Fruit fly (Drosophila melanogaster) whole organism, embryonic: ENCODE results near the gene ph-d.
A peak's percentile ranks its signal among the peaks of the same experiment; 100 is the strongest.

ENCODE experiments used
- BEAF-32 ChIP-seq: fragments of 200-800 bp; sonication (Bioruptor generic); optimal IDR thresholded peaks from 3 replicates; lab custom pipeline; 2017; ENCODE audit warnings: missing biosample characterization, missing genetic modification characterization, mild to moderate bottlenecking, moderate library complexity, missing genetic modification reagents
- BtbVII ChIP-seq: fragments of 200-800 bp; sonication (Bioruptor generic); optimal IDR thresholded peaks from 3 replicates; lab custom pipeline; 2017; ENCODE audit warnings: missing biosample characterization, mild to moderate bottlenecking, missing genetic modification characterization
- CG10431 ChIP-seq: fragments of 200-800 bp; sonication (Bioruptor generic); optimal IDR thresholded peaks from 3 replicates; lab custom pipeline; 2018; ENCODE audit warnings: missing biosample characterization, mild to moderate bottlenecking, missing genetic modification characterization
- CG10959 ChIP-seq: fragments of 200-800 bp; sonication (Bioruptor generic); IDR thresholded peaks from 2 replicates; pipeline ENCODE4 v1.3.6; 2022; ENCODE audit warnings: missing biosample characterization, missing genetic modification characterization
- CG10979 ChIP-seq: fragments of 200-800 bp; sonication (Bioruptor generic); optimal IDR thresholded peaks from 2 replicates; lab custom pipeline; 2018; ENCODE audit warnings: missing biosample characterization, mild to moderate bottlenecking, missing genetic modification characterization, moderate library complexity
- CG11398 ChIP-seq: fragments of 200-800 bp; sonication (Bioruptor generic); optimal IDR thresholded peaks from 2 replicates; lab custom pipeline; 2016; ENCODE audit warnings: missing biosample characterization, missing genetic modification characterization
- CG12744 ChIP-seq: fragments of 200-800 bp; sonication (Bioruptor generic); optimal IDR thresholded peaks from 2 replicates; lab custom pipeline; 2016; ENCODE audit warnings: missing biosample characterization, missing genetic modification characterization
- CG14710 ChIP-seq: fragments of 200-800 bp; sonication (Bioruptor generic); optimal IDR thresholded peaks from 3 replicates; lab custom pipeline; 2019; ENCODE audit warnings: missing biosample characterization, mild to moderate bottlenecking, missing genetic modification characterization, moderate library complexity
- CG14965 ChIP-seq: fragments of 200-800 bp; sonication (Bioruptor generic); optimal IDR thresholded peaks from 2 replicates; lab custom pipeline; 2016; ENCODE audit warnings: missing biosample characterization, missing genetic modification characterization, borderline replicate concordance
- CG15269 ChIP-seq: fragments of 200-800 bp; sonication (Bioruptor generic); optimal IDR thresholded peaks from 2 replicates; lab custom pipeline; 2018; ENCODE audit warnings: missing biosample characterization, mild to moderate bottlenecking, missing genetic modification characterization, moderate library complexity
- CG16813 ChIP-seq: fragments of 200-800 bp; sonication (Bioruptor generic); IDR thresholded peaks from 3 replicates; pipeline ENCODE4 v1.3.6; 2022; ENCODE audit warnings: missing biosample characterization, missing genetic modification characterization; ENCODE audit not compliant: partially characterized antibody
- CG30403 ChIP-seq: fragments of 200-800 bp; sonication (Bioruptor generic); optimal IDR thresholded peaks from 3 replicates; lab custom pipeline; 2016; ENCODE audit warnings: missing biosample characterization, missing genetic modification characterization
- CG33213 ChIP-seq: fragments of 200-800 bp; sonication (Bioruptor generic); optimal IDR thresholded peaks from 3 replicates; lab custom pipeline; 2016; ENCODE audit warnings: missing biosample characterization, missing genetic modification characterization
- CG34376 ChIP-seq: fragments of 200-800 bp; sonication (Bioruptor generic); optimal IDR thresholded peaks from 2 replicates; lab custom pipeline; 2018; ENCODE audit warnings: missing biosample characterization, mild to moderate bottlenecking, missing genetic modification characterization
- CG4328 ChIP-seq: fragments of 200-800 bp; sonication (Bioruptor generic); optimal IDR thresholded peaks from 3 replicates; lab custom pipeline; 2017; ENCODE audit warnings: missing biosample characterization, missing genetic modification reagents, missing genetic modification characterization
- CG43689 ChIP-seq: fragments of 200-800 bp; sonication (Bioruptor generic); IDR thresholded peaks from 2 replicates; pipeline ENCODE4 v1.3.6; 2022; ENCODE audit warnings: missing biosample characterization, missing genetic modification characterization
- CG5180 ChIP-seq: fragments of 200-800 bp; sonication (Bioruptor generic); optimal IDR thresholded peaks from 3 replicates; lab custom pipeline; 2017; ENCODE audit warnings: missing biosample characterization, missing genetic modification characterization, mild to moderate bottlenecking, moderate library complexity, missing genetic modification reagents
- CG6254 ChIP-seq: fragments of 200-800 bp; sonication (Bioruptor generic); optimal IDR thresholded peaks from 3 replicates; lab custom pipeline; 2017; ENCODE audit warnings: mild to moderate bottlenecking, missing biosample characterization, missing genetic modification reagents, missing genetic modification characterization
- CG7556 ChIP-seq: fragments of 200-800 bp; sonication (Bioruptor generic); optimal IDR thresholded peaks from 2 replicates; lab custom pipeline; 2017; ENCODE audit warnings: missing biosample characterization, mild to moderate bottlenecking, missing genetic modification characterization
- CG7928 ChIP-seq: fragments of 200-800 bp; sonication (Bioruptor generic); optimal IDR thresholded peaks from 2 replicates; lab custom pipeline; 2017; ENCODE audit warnings: missing biosample characterization, mild to moderate bottlenecking, missing genetic modification characterization
- CkIIα-i1 ChIP-seq: fragments of 200-800 bp; sonication (Bioruptor generic); IDR thresholded peaks from 2 replicates; pipeline ENCODE4 v1.3.6; 2022; ENCODE audit warnings: missing biosample characterization, missing genetic modification characterization
- Dfd ChIP-seq, 2 experiments: fragments of >200 bp; optimal IDR thresholded peaks; 2 replicates each; lab custom pipeline; 2017; ENCODE audit warnings: missing biosample characterization in 2 of 2, missing genetic modification characterization in 2 of 2
- Elba2 ChIP-seq: fragments of 200-800 bp; sonication (Bioruptor generic); optimal IDR thresholded peaks from 3 replicates; lab custom pipeline; 2016; ENCODE audit warnings: missing biosample characterization, missing genetic modification characterization
- Fer2 ChIP-seq: fragments of 200-800 bp; sonication (Bioruptor generic); optimal IDR thresholded peaks from 2 replicates; lab custom pipeline; 2018; ENCODE audit warnings: missing biosample characterization, mild to moderate bottlenecking, missing genetic modification characterization, moderate library complexity
- Gug ChIP-seq: fragments of 200-800 bp; sonication (Bioruptor generic); IDR thresholded peaks from 4 replicates; pipeline ENCODE4 v1.3.6; 2022; ENCODE audit warnings: missing biosample characterization, missing genetic modification characterization
- H2.0 ChIP-seq: fragments of 200-800 bp; sonication (Bioruptor generic); IDR thresholded peaks from 2 replicates; pipeline ENCODE4 v1.3.6; 2022; ENCODE audit warnings: missing biosample characterization, missing genetic modification characterization
- HHEX ChIP-seq: fragments of 200-800 bp; sonication (Bioruptor generic); optimal IDR thresholded peaks from 3 replicates; lab custom pipeline; 2017; ENCODE audit warnings: missing biosample characterization, mild to moderate bottlenecking, missing genetic modification characterization, missing genetic modification reagents
- Hey ChIP-seq: fragments of 200-800 bp; sonication (Bioruptor generic); optimal IDR thresholded peaks from 3 replicates; lab custom pipeline; 2018; ENCODE audit warnings: missing biosample characterization, mild to moderate bottlenecking, missing genetic modification characterization
- HmgD ChIP-seq: fragments of 200-800 bp; sonication (Bioruptor generic); optimal IDR thresholded peaks from 3 replicates; lab custom pipeline; 2016; ENCODE audit warnings: missing biosample characterization, missing genetic modification characterization
- Hmr ChIP-seq: fragments of 200-800 bp; sonication (Bioruptor generic); optimal IDR thresholded peaks from 3 replicates; lab custom pipeline; 2017; ENCODE audit warnings: mild to moderate bottlenecking, missing biosample characterization, missing genetic modification reagents, missing genetic modification characterization
- Hsf ChIP-seq: fragments of 200-800 bp; sonication (Bioruptor generic); optimal IDR thresholded peaks from 3 replicates; lab custom pipeline; 2016; ENCODE audit warnings: missing biosample characterization, missing genetic modification characterization
- Kr ChIP-seq: fragments of 200-800 bp; sonication (Bioruptor generic); optimal IDR thresholded peaks from 2 replicates; lab custom pipeline; 2017; ENCODE audit warnings: missing biosample characterization, mild to moderate bottlenecking, missing genetic modification characterization
- MBD-R2 ChIP-seq: fragments of 200-800 bp; sonication (Bioruptor generic); IDR thresholded peaks from 2 replicates; pipeline ENCODE4 v1.3.6; 2022; ENCODE audit warnings: missing biosample characterization, missing genetic modification characterization
- MESR4 ChIP-seq: fragments of 200-800 bp; sonication (Bioruptor generic); optimal IDR thresholded peaks from 2 replicates; lab custom pipeline; 2018; ENCODE audit warnings: missing biosample characterization, mild to moderate bottlenecking, missing genetic modification characterization, moderate library complexity
- Mrtf ChIP-seq: fragments of 200-800 bp; sonication (Bioruptor generic); IDR thresholded peaks from 3 replicates; pipeline ENCODE4 v1.3.6; 2022; ENCODE audit warnings: missing biosample characterization, missing genetic modification characterization
- NK7.1 ChIP-seq: fragments of 200-800 bp; sonication (Bioruptor generic); optimal IDR thresholded peaks from 3 replicates; lab custom pipeline; 2016; ENCODE audit warnings: missing biosample characterization, missing genetic modification characterization
- Nf-YB ChIP-seq: fragments of 200-800 bp; sonication (Bioruptor generic); optimal IDR thresholded peaks from 3 replicates; lab custom pipeline; 2019; ENCODE audit warnings: missing biosample characterization, mild to moderate bottlenecking, missing genetic modification characterization, moderate library complexity
- Oaz ChIP-seq: fragments of 200-800 bp; sonication (Bioruptor generic); IDR thresholded peaks from 2 replicates; pipeline ENCODE4 v1.3.6; 2022; ENCODE audit warnings: missing biosample characterization, missing genetic modification characterization
- Sin3A ChIP-seq: fragments of >200 bp; optimal IDR thresholded peaks from 2 replicates; lab custom pipeline; 2018
- aop ChIP-seq: fragments of 200-800 bp; sonication (Bioruptor generic); IDR thresholded peaks from 2 replicates; pipeline ENCODE4 v1.3.6; 2022; ENCODE audit warnings: missing biosample characterization, missing genetic modification characterization
- dysf ChIP-seq: fragments of 200-800 bp; sonication (Bioruptor generic); IDR thresholded peaks from 3 replicates; pipeline ENCODE4 v1.3.6; 2022; ENCODE audit warnings: missing biosample characterization, missing genetic modification characterization
- emc ChIP-seq: fragments of 200-800 bp; sonication (Bioruptor generic); optimal IDR thresholded peaks from 2 replicates; lab custom pipeline; 2016; ENCODE audit warnings: missing biosample characterization, missing genetic modification characterization
- gcm ChIP-seq: fragments of 200-800 bp; sonication (Bioruptor generic); optimal IDR thresholded peaks from 2 replicates; lab custom pipeline; 2019; ENCODE audit warnings: missing biosample characterization, mild to moderate bottlenecking, missing genetic modification characterization, moderate library complexity
- ind ChIP-seq: fragments of 200-800 bp; sonication (Bioruptor generic); optimal IDR thresholded peaks from 3 replicates; lab custom pipeline; 2016; ENCODE audit warnings: missing biosample characterization, missing genetic modification characterization
- jigr1 ChIP-seq: fragments of 200-800 bp; sonication (Bioruptor generic); IDR thresholded peaks from 3 replicates; pipeline ENCODE4 v1.3.6; 2022; ENCODE audit warnings: missing biosample characterization, missing genetic modification characterization
- lab ChIP-seq: fragments of 200-800 bp; sonication (Bioruptor generic); optimal IDR thresholded peaks from 3 replicates; lab custom pipeline; 2017; ENCODE audit warnings: missing biosample characterization, missing genetic modification characterization, mild to moderate bottlenecking, moderate library complexity, missing genetic modification reagents
- oc ChIP-seq: fragments of 200-800 bp; sonication (Bioruptor generic); optimal IDR thresholded peaks from 2 replicates; lab custom pipeline; 2018; ENCODE audit warnings: missing biosample characterization, mild to moderate bottlenecking, missing genetic modification characterization, moderate library complexity
- p53 ChIP-seq: fragments of 200-800 bp; sonication (Bioruptor generic); optimal IDR thresholded peaks from 2 replicates; lab custom pipeline; 2016; ENCODE audit warnings: missing biosample characterization, missing genetic modification characterization
- peb ChIP-seq: fragments of 200-800 bp; sonication (Bioruptor generic); IDR thresholded peaks from 2 replicates; pipeline ENCODE4 v1.3.6; 2022; ENCODE audit warnings: missing biosample characterization, missing genetic modification characterization
- seq ChIP-seq: fragments of 200-800 bp; sonication (Bioruptor generic); IDR thresholded peaks from 2 replicates; pipeline ENCODE4 v1.3.6; 2022; ENCODE audit warnings: missing biosample characterization, missing genetic modification characterization
- sima ChIP-seq: fragments of 200-800 bp; sonication (Bioruptor generic); optimal IDR thresholded peaks from 2 replicates; lab custom pipeline; 2016; ENCODE audit warnings: missing biosample characterization, missing genetic modification characterization

ph-d gene

dm6 chrX:2080367-2080927 lies 42.6 kb downstream of the ph-d start, which contains the start of the genes CG16903 and Unc-76 (continued):
- TF ChIP-seq BEAF-32: peak; percentile 65
- TF ChIP-seq CG5180 (GFP tag; lab: Kevin White, UChicago): peak; percentile 27
- TF ChIP-seq Dfd (GFP tag; optimal IDR thresholded peaks at IDR 0.05; lab: Kevin White, UChicago): no peak
- no peak for TF ChIP-seq peb (GFP tag; lab: Robert Waterston, UW)
- TF ChIP-seq CG12744 (GFP tag; lab: Kevin White, UChicago): peak; percentile 13
- TF ChIP-seq sima (GFP tag; lab: Kevin White, UChicago): no peak
- TF ChIP-seq Gug: no peak
- peak; percentile 66 for TF ChIP-seq HmgD (GFP tag; lab: Kevin White, UChicago)
- peak; percentile 89 for TF ChIP-seq Hmr (GFP tag; lab: Kevin White, UChicago)
- TF ChIP-seq Hsf (GFP tag; lab: Kevin White, UChicago): no peak
- no peak for TF ChIP-seq CG16813 (GFP tag; lab: Robert Waterston, UW)
- no peak for TF ChIP-seq jigr1 (GFP tag; lab: Robert Waterston, UW)
- TF ChIP-seq Elba2 (GFP tag; lab: Kevin White, UChicago): peak; percentile 36
- peak; percentile 66 for TF ChIP-seq p53
- peak; percentile 66 for TF ChIP-seq CG7928 (GFP tag; lab: Kevin White, UChicago)
- no peak for TF ChIP-seq H2.0 (GFP tag; lab: Robert Waterston, UW)
- TF ChIP-seq CG10959 (GFP tag; lab: Robert Waterston, UW): no peak
- TF ChIP-seq HHEX (GFP tag; lab: Kevin White, UChicago): peak; percentile 26
- peak; percentile 62; the same call in 1 of the 2 replicates for TF ChIP-seq seq (GFP tag; lab: Robert Waterston, UW)
- no peak for TF ChIP-seq Oaz (GFP tag; lab: Robert Waterston, UW)
- no peak for TF ChIP-seq CG43689 (GFP tag; lab: Robert Waterston, UW)
- no peak for TF ChIP-seq CG4328 (GFP tag; lab: Kevin White, UChicago)
- TF ChIP-seq CG7556 (GFP tag; lab: Kevin White, UChicago): peak; percentile 24
- TF ChIP-seq CG10979 (tag; lab: Kevin White, UChicago): peak; percentile 18
- peak; percentile 38 for TF ChIP-seq CG15269 (tag; lab: Kevin White, UChicago)
- no peak for TF ChIP-seq Kr (GFP tag; lab: Kevin White, UChicago)
- no peak for TF ChIP-seq ind (GFP tag; lab: Kevin White, UChicago)
- TF ChIP-seq Sin3A (lab: Kevin White, UChicago): peak; percentile 77
- peak; percentile 91 for TF ChIP-seq CG33213 (GFP tag; lab: Kevin White, UChicago)
- TF ChIP-seq CG14965 (GFP tag; lab: Kevin White, UChicago): no peak
- TF ChIP-seq CG6254: peak; percentile 7
- TF ChIP-seq CG30403 (GFP tag; lab: Kevin White, UChicago): peak; percentile 14
- peak; percentile 91 for TF ChIP-seq MESR4 (GFP tag; lab: Kevin White, UChicago)
- no peak for TF ChIP-seq aop
- TF ChIP-seq emc: no peak
- peak; percentile 86 for TF ChIP-seq CG14710 (tag; lab: Kevin White, UChicago)
- no peak for TF ChIP-seq Fer2
- TF ChIP-seq Hey (tag; lab: Kevin White, UChicago): no peak
- TF ChIP-seq CG10431: no peak
- no peak for TF ChIP-seq Mrtf (GFP tag; lab: Robert Waterston, UW)
- TF ChIP-seq CG34376 (GFP tag; lab: Kevin White, UChicago): peak; percentile 72
- TF ChIP-seq gcm (GFP tag; lab: Kevin White, UChicago): peak; percentile 45
- TF ChIP-seq BtbVII: peak; percentile 63
- TF ChIP-seq dysf: no peak
- peak; percentile 86 for TF ChIP-seq MBD-R2 (GFP tag; lab: Robert Waterston, UW)
- peak; percentile 43 for TF ChIP-seq lab (GFP tag; lab: Kevin White, UChicago)
- no peak for TF ChIP-seq NK7.1
- TF ChIP-seq Nf-YB (GFP tag; lab: Kevin White, UChicago): peak; percentile 27
- no peak for TF ChIP-seq CkIIα-i1 (GFP tag; lab: Robert Waterston, UW)
- TF ChIP-seq CG11398 (GFP tag; lab: Kevin White, UChicago): no peak
- TF ChIP-seq oc (tag; lab: Kevin White, UChicago): peak; percentile 16
